Fruit fly (Drosophila melanogaster) Kc167 (cell line): ENCODE results near the gene Pez.

ENCODE experiments used
- Myc ChIP-seq: fragments of >200 bp; optimal IDR thresholded peaks from 2 replicates; lab custom pipeline; 2017; ENCODE audit warnings: missing external identifiers
- Sin3A ChIP-seq: fragments of >200 bp; optimal IDR thresholded peaks from 2 replicates; lab custom pipeline; 2018; ENCODE audit warnings: missing external identifiers
- h ChIP-seq: fragments of >200 bp; optimal IDR thresholded peaks from 3 replicates; lab custom pipeline; 2018; ENCODE audit warnings: missing external identifiers
- psq ChIP-seq: fragments of >200 bp; optimal IDR thresholded peaks from 2 replicates; lab custom pipeline; 2017; ENCODE audit warnings: missing external identifiers
- ttk ChIP-seq: sonication (Bioruptor generic); optimal IDR thresholded peaks from 2 replicates; lab custom pipeline; 2017; ENCODE audit warnings: missing external identifiers

DNA sequence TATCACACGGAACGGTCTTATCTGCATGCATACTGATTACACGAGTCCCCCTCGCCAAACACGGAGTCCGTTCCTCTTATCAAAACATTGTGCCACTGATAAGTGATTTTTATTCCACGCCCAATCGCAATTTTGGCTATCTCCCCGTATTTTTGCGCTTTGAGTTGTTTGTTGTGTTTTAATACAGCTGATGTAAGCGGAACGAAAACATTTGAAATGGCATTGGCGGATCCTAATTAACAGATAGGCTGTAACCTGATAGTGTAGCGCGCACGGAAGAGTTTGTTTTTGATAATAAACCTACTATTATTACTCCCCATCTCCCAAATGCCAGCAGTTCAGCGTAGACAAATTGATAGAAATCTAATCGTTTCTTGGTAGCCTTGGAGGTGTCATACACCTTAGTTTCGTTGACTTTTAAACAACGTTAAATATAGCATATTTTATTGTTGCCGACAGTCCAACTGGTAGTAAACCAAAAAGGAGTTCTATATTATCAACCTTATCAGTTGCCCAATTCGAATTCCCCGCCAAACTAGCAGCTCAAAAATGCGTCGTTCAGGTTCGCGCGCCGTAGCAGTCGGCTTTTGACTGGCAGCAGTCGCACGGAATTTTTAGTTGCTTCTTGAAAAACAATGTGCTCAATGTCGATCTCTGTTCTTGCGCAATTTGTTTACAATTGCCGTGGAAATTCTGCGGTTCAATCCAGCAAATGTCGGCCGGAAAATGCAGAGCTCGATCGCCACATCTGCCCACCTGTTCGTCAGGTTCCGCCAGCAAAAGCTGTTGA lies 4.8 kb upstream of the Pez start:
- TF ChIP-seq ttk (lab: Kevin White, UChicago) (no peak), psq (lab: Kevin White, UChicago) (no peak), h (no peak), Sin3A (lab: Kevin White, UChicago) (no peak), Myc (lab: Kevin White, UChicago) (no peak)
